Worm (Caenorhabditis elegans) whole organism, mixed stage, embryonic: ENCODE measurements around the gene Y57A10C.1.
"Not testable (repeated sequence)": the region's sequence is repeated elsewhere in the genome, so short reads cannot be mapped to it uniquely, and the experiment has no call there.

Source experiments
- bed-3 ChIP-seq: fragments of 200-800 bp; sonication (Bioruptor generic); optimal IDR thresholded peaks from 3 replicates; lab custom pipeline; 2018; ENCODE audit warnings: mild to moderate bottlenecking, missing genetic modification characterization, moderate library complexity, missing compliant biosample characterization
- blmp-1 ChIP-seq: fragments of 150-350 bp; optimal IDR thresholded peaks from 2 replicates; lab custom pipeline; 2014; ENCODE audit warnings: missing biosample characterization, missing genetic modification characterization
- ceh-43 ChIP-seq: fragments of 200-800 bp; sonication (Bioruptor generic); optimal IDR thresholded peaks from 2 replicates; lab custom pipeline; 2018; ENCODE audit warnings: mild to moderate bottlenecking, missing genetic modification characterization, moderate library complexity, missing compliant biosample characterization
- ceh-83 ChIP-seq: fragments of 200-800 bp; sonication (Bioruptor generic); optimal IDR thresholded peaks from 2 replicates; lab custom pipeline; 2018; ENCODE audit warnings: mild to moderate bottlenecking, missing genetic modification characterization, missing compliant biosample characterization
- ces-1 ChIP-seq: fragments of 150-350 bp; optimal IDR thresholded peaks from 2 replicates; lab custom pipeline; 2014; ENCODE audit warnings: missing biosample characterization, missing genetic modification reagents, missing genetic modification characterization
- drap-1 ChIP-seq: fragments of 200-800 bp; sonication (Bioruptor generic); optimal IDR thresholded peaks from 3 replicates; lab custom pipeline; 2018; ENCODE audit warnings: mild to moderate bottlenecking, missing genetic modification characterization, missing compliant biosample characterization
- elt-1 ChIP-seq: sonication (generic microtip); optimal IDR thresholded peaks from 2 replicates; lab custom pipeline; 2017; ENCODE audit warnings: missing genetic modification characterization, mild to moderate bottlenecking, missing compliant biosample characterization, antibody characterized with exemption, moderate library complexity, borderline replicate concordance; ENCODE audit not compliant: insufficient read depth
- elt-3 ChIP-seq: fragments of 150-350 bp; optimal IDR thresholded peaks from 2 replicates; lab custom pipeline; 2014; ENCODE audit warnings: missing biosample characterization, missing genetic modification characterization
- flh-1 ChIP-seq: fragments of 200-800 bp; sonication (Bioruptor generic); optimal IDR thresholded peaks from 2 replicates; lab custom pipeline; 2018; ENCODE audit warnings: mild to moderate bottlenecking, missing genetic modification characterization, moderate library complexity, missing compliant biosample characterization
- ham-2 ChIP-seq: fragments of 200-800 bp; sonication (Bioruptor generic); optimal IDR thresholded peaks from 2 replicates; lab custom pipeline; 2018; ENCODE audit warnings: mild to moderate bottlenecking, missing genetic modification characterization, missing compliant biosample characterization
- hlh-1 ChIP-seq: fragments of 150-350 bp; optimal IDR thresholded peaks from 2 replicates; lab custom pipeline; 2014; ENCODE audit warnings: missing biosample characterization, missing genetic modification reagents, missing genetic modification characterization
- lin-13 ChIP-seq: fragments of 150-350 bp; optimal IDR thresholded peaks from 2 replicates; lab custom pipeline; 2014; ENCODE audit warnings: missing biosample characterization, missing genetic modification characterization
- mab-5 ChIP-seq: fragments of 150-350 bp; optimal IDR thresholded peaks from 2 replicates; lab custom pipeline; 2014; ENCODE audit warnings: missing biosample characterization, missing genetic modification characterization
- mep-1 ChIP-seq: fragments of 150-350 bp; optimal IDR thresholded peaks from 2 replicates; lab custom pipeline; 2017; ENCODE audit warnings: missing biosample characterization, missing genetic modification reagents, missing genetic modification characterization, inconsistent platforms
- mls-2 ChIP-seq: sonication (generic microtip); optimal IDR thresholded peaks from 2 replicates; lab custom pipeline; 2016; ENCODE audit warnings: mild to moderate bottlenecking, missing genetic modification characterization, moderate library complexity, missing compliant biosample characterization
- nhr-12 ChIP-seq: fragments of 150-350 bp; optimal IDR thresholded peaks from 2 replicates; lab custom pipeline; 2014; ENCODE audit warnings: missing biosample characterization, missing genetic modification characterization
- nhr-2 ChIP-seq: fragments of 150-350 bp; optimal IDR thresholded peaks from 2 replicates; lab custom pipeline; 2014; ENCODE audit warnings: missing biosample characterization, missing genetic modification characterization
- nhr-76 ChIP-seq: sonication (generic microtip); optimal IDR thresholded peaks from 2 replicates; lab custom pipeline; 2017; ENCODE audit warnings: missing biosample characterization, missing genetic modification characterization
- pha-4 ChIP-seq: fragments of 150-350 bp; optimal IDR thresholded peaks from 2 replicates; lab custom pipeline; 2018; ENCODE audit warnings: missing biosample characterization, missing genetic modification reagents, missing genetic modification characterization
- sem-2 ChIP-seq: fragments of 200-800 bp; sonication (Bioruptor generic); optimal IDR thresholded peaks from 2 replicates; lab custom pipeline; 2018; ENCODE audit warnings: mild to moderate bottlenecking, missing genetic modification characterization, missing compliant biosample characterization
- snpc-4 ChIP-seq: fragments of 150-350 bp; optimal IDR thresholded peaks from 2 replicates; lab custom pipeline; 2014; ENCODE audit warnings: missing biosample characterization, missing genetic modification characterization
- sptf-1 ChIP-seq: sonication (generic microtip); optimal IDR thresholded peaks from 2 replicates; lab custom pipeline; 2017; ENCODE audit warnings: mild to moderate bottlenecking, missing genetic modification characterization, moderate library complexity, missing compliant biosample characterization
- tbx-8 ChIP-seq: fragments of 200-800 bp; sonication (Bioruptor generic); optimal IDR thresholded peaks from 2 replicates; lab custom pipeline; 2018; ENCODE audit warnings: mild to moderate bottlenecking, missing genetic modification characterization, moderate library complexity, missing compliant biosample characterization
- unc-39 ChIP-seq: fragments of 150-350 bp; optimal IDR thresholded peaks from 2 replicates; lab custom pipeline; 2014; ENCODE audit warnings: missing biosample characterization, missing genetic modification characterization
- unc-62 ChIP-seq: fragments of 150-350 bp; optimal IDR thresholded peaks from 2 replicates; lab custom pipeline; 2014; ENCODE audit warnings: missing biosample characterization, missing genetic modification reagents, missing genetic modification characterization
- zip-8 ChIP-seq: fragments of 150-350 bp; optimal IDR thresholded peaks from 2 replicates; lab custom pipeline; 2014; ENCODE audit warnings: missing biosample characterization, missing genetic modification characterization
- ztf-11 ChIP-seq: fragments of 150-350 bp; optimal IDR thresholded peaks from 2 replicates; lab custom pipeline; 2014; ENCODE audit warnings: missing biosample characterization, missing genetic modification characterization

Gene Y57A10C.1

DNA sequence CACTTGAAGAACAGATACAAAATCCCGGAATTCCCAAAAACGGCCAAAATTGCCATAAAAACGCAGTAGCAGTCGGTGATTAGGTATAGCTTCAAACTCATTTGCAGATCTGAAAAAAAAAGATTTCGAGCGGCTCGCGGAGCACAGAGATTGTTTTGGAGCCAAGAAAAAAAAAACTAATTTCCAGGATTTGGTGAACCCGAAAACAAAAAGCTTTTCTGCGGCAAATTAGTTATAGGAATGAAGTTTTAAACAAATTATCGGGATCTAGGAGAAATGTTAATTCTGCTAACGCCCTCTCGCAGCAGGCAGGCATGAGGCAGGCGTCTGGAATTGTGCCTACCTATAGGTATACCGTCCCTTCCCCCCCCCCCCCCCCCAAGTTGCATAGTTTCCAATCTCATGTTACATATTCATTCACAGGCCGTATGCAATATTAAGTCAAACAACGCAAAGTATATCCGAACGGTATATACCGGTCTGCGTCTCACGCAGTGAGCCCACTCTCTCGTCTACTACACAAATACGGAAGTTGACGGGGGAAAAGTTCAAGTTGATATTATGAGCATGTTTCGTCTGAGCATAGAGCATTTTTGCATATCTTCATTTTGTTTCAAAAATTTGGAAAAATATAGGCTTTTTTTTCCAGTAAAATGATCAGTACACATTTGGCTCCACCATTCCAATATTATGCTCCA lies 32.5 kb upstream of the Y57A10C.1 start, which contains the start of the genes W05H5.1 and pitr-6:
Gene W05H5.1 (minus strand): TSS at position 101 of the 698 bp plus-strand sequence.
Gene pitr-6 (plus strand): TSS at position 648 of the 698 bp plus-strand sequence.
- no peak for TF ChIP-seq flh-1
- TF ChIP-seq pha-4 (tag; lab: Kevin White, UChicago) = peak; percentile 14

DNA sequence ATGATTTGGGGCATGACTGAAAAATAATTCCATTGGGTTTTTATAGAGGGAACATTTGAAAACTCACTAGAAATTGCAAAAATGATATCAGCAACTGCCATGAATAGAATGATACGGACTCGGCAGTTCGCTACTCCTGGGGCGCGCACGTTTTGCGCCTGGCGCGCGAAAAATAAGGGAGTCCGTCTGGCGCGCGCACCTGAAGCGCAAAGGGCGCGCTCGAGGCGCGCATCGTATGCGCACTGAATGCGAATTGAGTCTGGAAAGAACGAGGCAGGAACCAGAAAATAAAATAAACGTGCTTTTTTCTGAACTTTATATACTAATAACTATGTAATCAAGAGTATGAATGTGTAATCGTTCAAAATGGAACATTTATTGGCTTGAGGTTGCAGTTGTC lies 28.8 kb upstream of the Y57A10C.1 start, which contains the start of gene Y57A10C.10:
Gene Y57A10C.10 (minus strand): TSS at position 101 of the 400 bp plus-strand sequence.
- TF ChIP-seq unc-39 (tag; lab: Kevin White, UChicago); sem-2 (GFP tag; lab: Kevin White, UChicago); lin-13: not testable (repeated sequence)

DNA sequence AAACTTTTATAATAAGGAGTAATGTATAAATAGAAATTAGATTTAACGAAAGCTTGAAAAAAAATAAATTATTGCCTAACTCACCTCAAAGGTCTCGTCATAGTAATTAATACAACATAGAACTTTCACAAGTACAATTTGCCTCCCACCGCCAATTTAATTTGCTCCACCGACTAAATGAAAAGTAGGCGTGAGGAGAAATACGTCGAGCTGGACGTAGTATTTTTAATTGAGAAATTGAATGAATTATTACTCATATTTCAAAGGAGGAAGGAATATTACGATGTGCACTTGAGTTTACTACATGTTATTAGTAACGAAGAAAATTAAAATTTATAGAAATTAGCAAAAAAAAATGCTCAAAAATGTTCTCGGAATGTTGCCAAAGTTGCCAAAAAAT lies 26.1 kb upstream of the Y57A10C.1 start, which contains the start of gene Y57A10C.9:
Gene Y57A10C.9 (minus strand): TSS at position 101 of the 400 bp plus-strand sequence.
- TF ChIP-seq pha-4 (tag; lab: Kevin White, UChicago) = no peak
- no peak for TF ChIP-seq mab-5 (tag; lab: Kevin White, UChicago)
- TF ChIP-seq sem-2 (GFP tag; lab: Kevin White, UChicago) = no peak
- TF ChIP-seq lin-13 = no peak
- no peak for TF ChIP-seq zip-8 (tag; lab: Kevin White, UChicago)
- no peak for TF ChIP-seq mls-2 (tag; lab: Kevin White, UChicago)
- no peak for TF ChIP-seq ceh-83 (GFP tag; lab: Kevin White, UChicago)

DNA sequence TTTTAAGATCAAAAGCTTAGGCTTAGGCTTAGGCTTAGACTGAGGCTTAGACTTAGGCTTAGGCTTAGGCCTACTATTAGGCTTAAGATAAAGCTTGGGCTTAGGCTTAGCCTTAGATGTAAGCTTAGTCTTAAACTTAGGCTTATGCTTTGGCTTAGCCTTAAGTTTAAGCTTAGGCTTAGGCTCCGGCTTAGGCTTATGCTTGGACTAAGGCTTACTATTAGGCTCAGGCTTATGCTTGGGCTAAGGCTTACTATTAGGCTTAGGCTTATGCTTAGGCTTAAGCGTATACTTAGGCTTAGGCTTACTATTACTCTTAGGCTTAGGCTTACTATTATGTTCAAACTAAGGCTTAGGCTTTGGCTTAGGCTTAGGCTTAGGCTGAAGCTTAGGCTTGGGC lies 24.4 kb upstream of the Y57A10C.1 start:
- no peak for TF ChIP-seq unc-62 (GFP tag; lab: Kevin White, UChicago)
- no peak for TF ChIP-seq ceh-43 (GFP tag; lab: Kevin White, UChicago)
- no peak for TF ChIP-seq elt-1 (tag; lab: Kevin White, UChicago)
- no peak for TF ChIP-seq elt-3
- no peak for TF ChIP-seq sem-2 (GFP tag; lab: Kevin White, UChicago)
- TF ChIP-seq sptf-1 (tag; lab: Kevin White, UChicago) = no peak
- no peak for TF ChIP-seq nhr-76
- TF ChIP-seq ham-2 (GFP tag; lab: Kevin White, UChicago) = peak; percentile 65

DNA sequence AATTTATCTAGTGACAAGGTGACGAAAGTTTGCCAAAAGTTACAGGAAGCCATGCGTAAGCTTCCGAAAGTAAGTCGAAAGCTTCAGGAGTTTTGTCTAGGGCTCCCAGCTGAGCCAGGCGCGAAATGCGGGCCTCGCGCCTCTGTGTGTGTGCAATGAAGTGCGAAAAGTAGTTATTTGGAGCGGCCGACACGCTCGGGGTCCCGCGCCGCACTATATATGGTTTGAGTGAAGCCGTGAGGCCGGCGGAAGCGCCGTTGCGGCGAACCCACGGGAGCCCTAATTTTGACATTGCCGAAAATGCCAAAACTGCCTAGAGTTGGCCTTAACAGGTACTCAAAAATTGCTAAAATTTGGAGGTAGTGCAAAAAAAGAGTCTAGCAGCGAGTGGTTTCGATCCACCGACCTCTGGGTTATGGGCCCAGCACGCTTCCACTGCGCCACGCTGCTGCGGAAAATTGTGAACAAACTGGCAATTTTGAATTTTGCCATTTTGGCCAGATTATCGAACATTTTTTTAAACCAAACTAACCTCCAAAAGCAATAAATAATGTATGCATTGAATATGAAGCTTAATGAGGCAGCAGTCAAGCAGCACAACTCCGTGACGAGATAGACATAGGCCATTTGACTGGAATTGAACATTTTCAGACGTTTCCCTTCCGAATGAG lies 23.0 kb upstream of the Y57A10C.1 start:
- TF ChIP-seq nhr-12 (tag; lab: Kevin White, UChicago) = no peak
- no peak for TF ChIP-seq pha-4 (tag; lab: Kevin White, UChicago)
- TF ChIP-seq nhr-76 = no peak
- no peak for TF ChIP-seq zip-8 (tag; lab: Kevin White, UChicago)
- no peak for TF ChIP-seq ceh-43 (GFP tag; lab: Kevin White, UChicago)
- no peak for TF ChIP-seq elt-1 (tag; lab: Kevin White, UChicago)
- TF ChIP-seq unc-39 (tag; lab: Kevin White, UChicago) = no peak
- TF ChIP-seq lin-13 = no peak
- no peak for TF ChIP-seq ceh-83 (GFP tag; lab: Kevin White, UChicago)
- TF ChIP-seq blmp-1 (tag; lab: Kevin White, UChicago) = no peak
- TF ChIP-seq hlh-1 (tag; lab: Kevin White, UChicago) = no peak
- TF ChIP-seq flh-1 = no peak
- TF ChIP-seq, all 35 proteins: peak for 0

DNA sequence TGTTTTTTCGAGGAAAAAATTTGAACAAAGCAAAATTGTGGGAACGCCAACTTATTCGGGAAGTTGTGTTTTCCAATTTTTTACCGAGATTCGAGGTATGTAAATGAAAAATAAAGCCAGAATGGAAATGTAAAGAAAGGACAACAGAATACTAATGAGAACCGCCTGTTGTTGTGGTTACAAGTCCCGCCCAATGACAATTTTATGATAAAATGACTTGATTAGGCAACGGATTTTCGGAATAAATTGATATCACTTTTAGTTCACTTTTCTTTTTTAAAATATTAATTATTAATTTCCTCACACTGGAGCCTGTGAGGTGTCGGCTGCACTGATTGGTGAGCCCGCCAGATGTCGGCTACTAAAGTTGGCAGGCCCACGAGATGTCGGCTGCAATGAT lies 20.0 kb upstream of the Y57A10C.1 start, which contains the start of gene dct-12:
Gene dct-12 (minus strand): TSS at position 101 of the 400 bp plus-strand sequence.
- TF ChIP-seq snpc-4 (tag; lab: Kevin White, UChicago) (no peak), sptf-1 (tag; lab: Kevin White, UChicago) (no peak), ztf-11 (no peak), hlh-1 (tag; lab: Kevin White, UChicago) (no peak), bed-3 (no peak), mep-1 (tag; lab: Kevin White, UChicago) (no peak), unc-39 (tag; lab: Kevin White, UChicago) (no peak), mab-5 (tag; lab: Kevin White, UChicago) (no peak), pha-4 (tag; lab: Kevin White, UChicago) (no peak), drap-1 (GFP tag; lab: Kevin White, UChicago) (no peak), tbx-8 (GFP tag; lab: Kevin White, UChicago) (no peak), nhr-2 (no peak), ham-2 (GFP tag; lab: Kevin White, UChicago) (no peak), elt-3 (no peak), zip-8 (tag; lab: Kevin White, UChicago) (no peak), ces-1 (GFP tag; lab: Kevin White, UChicago) (no peak), nhr-12 (tag; lab: Kevin White, UChicago) (no peak), blmp-1 (tag; lab: Kevin White, UChicago) (no peak), ceh-43 (GFP tag; lab: Kevin White, UChicago) (no peak)
- TF ChIP-seq, all 35 proteins: peak for 0
